Fruit fly (Drosophila melanogaster) whole organism: ENCODE data around the gene yellow-g.

Experiments
- CG8478 ChIP-seq: fragments of >200 bp; optimal IDR thresholded peaks from 2 replicates; lab custom pipeline; 2018; ENCODE audit warnings: inconsistent platforms
- Dll ChIP-seq: fragments of >200 bp; optimal IDR thresholded peaks from 2 replicates; lab custom pipeline; 2017
- EcR ChIP-seq, 2 experiments: fragments of >200 bp; optimal IDR thresholded peaks; 2 replicates each; lab custom pipeline; 2017; ENCODE audit warnings: missing biosample characterization in 2 of 2, missing genetic modification characterization in 2 of 2, missing genetic modification reagents in 2 of 2
- pan ChIP-seq: fragments of >200 bp; optimal IDR thresholded peaks from 2 replicates; lab custom pipeline; 2017
- psq ChIP-seq: fragments of >200 bp; optimal IDR thresholded peaks from 2 replicates; lab custom pipeline; 2017
- usp ChIP-seq: fragments of >200 bp; optimal IDR thresholded peaks from 2 replicates; lab custom pipeline; 2017; ENCODE audit warnings: missing biosample characterization, missing genetic modification characterization, mixed read lengths

The yellow-g gene

DNA sequence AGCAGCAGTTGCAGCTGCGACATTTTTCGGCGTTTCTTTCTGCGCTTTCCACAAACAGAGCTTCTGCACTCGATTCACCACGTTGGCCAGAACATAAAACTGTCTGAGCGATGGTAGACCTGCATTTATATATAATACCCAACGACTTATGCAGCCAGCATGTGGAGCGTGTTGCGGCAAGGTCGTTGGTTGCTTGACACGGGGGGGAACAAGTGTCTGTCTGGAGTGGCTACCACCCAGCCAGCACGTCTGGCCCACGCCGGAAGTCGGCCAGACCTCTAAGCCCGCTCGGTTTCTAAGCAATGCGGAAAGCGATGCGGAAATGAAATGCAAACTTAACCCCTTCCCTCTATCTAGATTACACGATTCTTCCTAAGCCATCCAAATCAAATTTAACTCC lies at the start of gene yellow-g:
TSS of gene yellow-g (minus strand) at position 101 of the 400 bp plus-strand sequence.
- TF ChIP-seq pan (no peak), CG8478 (lab: Kevin White, UChicago) (no peak), Dll (lab: Kevin White, UChicago) (no peak), psq (lab: Kevin White, UChicago) (no peak), usp (GFP tag; lab: Kevin White, UChicago) (no peak), EcR (GFP tag; optimal IDR thresholded peaks at IDR 0.05; lab: Kevin White, UChicago) (no peak)

- TF ChIP-seq EcR (GFP tag; optimal IDR thresholded peaks at IDR 0.05; lab: Kevin White, UChicago): no peak
- TF ChIP-seq CG8478 (lab: Kevin White, UChicago): no peak
- no peak for TF ChIP-seq psq (lab: Kevin White, UChicago)
- TF ChIP-seq usp (GFP tag; lab: Kevin White, UChicago): no peak
- no peak for TF ChIP-seq Dll (lab: Kevin White, UChicago)
- TF ChIP-seq pan: no peak
Measured at dm6 chr3L:2282506-2282905, 9.9 kb upstream of the yellow-g start, which contains the start of gene MsR2. MsR2 (plus strand) TSS chr3L:2282883.

DNA sequence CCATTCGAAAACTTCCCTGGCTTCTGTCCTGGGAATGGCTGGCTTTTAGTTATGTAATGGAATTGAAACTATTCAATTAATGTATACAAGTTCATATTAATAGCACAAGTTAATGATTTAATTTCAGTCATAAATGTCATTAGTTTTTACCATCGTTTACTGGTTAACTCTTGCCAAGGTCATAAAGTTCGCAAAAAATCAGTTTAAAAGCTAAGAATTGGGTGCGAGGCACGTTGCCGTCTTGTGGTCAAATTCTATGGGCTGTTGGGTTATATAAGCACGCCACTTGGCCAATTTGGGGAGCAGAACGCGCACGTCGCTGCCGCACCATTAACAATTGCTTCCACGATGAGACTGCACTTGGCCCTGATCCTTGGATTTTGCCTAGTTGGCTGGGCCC lies 3.7 kb upstream of the yellow-g start, which contains the start of gene yellow-g2:
TSS of gene yellow-g2 (plus strand) at position 301 of the 400 bp plus-strand sequence.
- TF ChIP-seq pan: no peak
- no peak for TF ChIP-seq usp (GFP tag; lab: Kevin White, UChicago)
- TF ChIP-seq psq (lab: Kevin White, UChicago): no peak
- no peak for TF ChIP-seq CG8478 (lab: Kevin White, UChicago)
- TF ChIP-seq Dll (lab: Kevin White, UChicago): no peak
- no peak for TF ChIP-seq EcR (GFP tag; optimal IDR thresholded peaks at IDR 0.05; lab: Kevin White, UChicago)

- TF ChIP-seq EcR (GFP tag; optimal IDR thresholded peaks at IDR 0.05; lab: Kevin White, UChicago) (no peak), CG8478 (lab: Kevin White, UChicago) (no peak), pan (no peak), Dll (lab: Kevin White, UChicago) (no peak), psq (lab: Kevin White, UChicago) (no peak), usp (GFP tag; lab: Kevin White, UChicago) (no peak)
Measured at dm6 chr3L:2273392-2273791, 823 bp upstream of the yellow-g start.

dm6 chr3L:2268525-2268924 lies 4.0 kb downstream of the yellow-g start, which contains the start of gene CG32302:
CG32302 (plus strand) TSS chr3L:2268825.
- no peak for TF ChIP-seq pan
- no peak for TF ChIP-seq usp (GFP tag; lab: Kevin White, UChicago)
- no peak for TF ChIP-seq CG8478 (lab: Kevin White, UChicago)
- TF ChIP-seq psq (lab: Kevin White, UChicago): no peak
- no peak for TF ChIP-seq EcR (GFP tag; optimal IDR thresholded peaks at IDR 0.05; lab: Kevin White, UChicago)
- TF ChIP-seq Dll (lab: Kevin White, UChicago): no peak

dm6 chr3L:2267558-2267957 lies 5.0 kb downstream of the yellow-g start, which contains the start of gene obst-I:
obst-I (plus strand) TSS chr3L:2267858.
- TF ChIP-seq EcR (GFP tag; optimal IDR thresholded peaks at IDR 0.05; lab: Kevin White, UChicago): no peak
- no peak for TF ChIP-seq psq (lab: Kevin White, UChicago)
- no peak for TF ChIP-seq Dll (lab: Kevin White, UChicago)

- TF ChIP-seq psq (lab: Kevin White, UChicago): no peak
- no peak for TF ChIP-seq CG8478 (lab: Kevin White, UChicago)
- no peak for TF ChIP-seq EcR (GFP tag; optimal IDR thresholded peaks at IDR 0.05; lab: Kevin White, UChicago)
- TF ChIP-seq pan: no peak
- TF ChIP-seq Dll (lab: Kevin White, UChicago): no peak
- no peak for TF ChIP-seq usp (GFP tag; lab: Kevin White, UChicago)
Measured at dm6 chr3L:2265692-2266444, 6.7 kb downstream of the yellow-g start, which contains the start of the genes ecd and CG13806. ecd (minus strand) TSS chr3L:2265857. CG13806 (plus strand) TSS chr3L:2266394.

dm6 chr3L:2262515-2262944 lies 10.0 kb downstream of the yellow-g start, which contains the start of the genes oxt and CG13807:
oxt (minus strand) TSS chr3L:2262664.
CG13807 (plus strand) TSS chr3L:2262919.
- TF ChIP-seq psq (lab: Kevin White, UChicago): no peak
- TF ChIP-seq CG8478 (lab: Kevin White, UChicago): no peak
- no peak for TF ChIP-seq usp (GFP tag; lab: Kevin White, UChicago)
- TF ChIP-seq Dll (lab: Kevin White, UChicago): no peak
- no peak for TF ChIP-seq pan
- no peak for TF ChIP-seq EcR (GFP tag; optimal IDR thresholded peaks at IDR 0.05; lab: Kevin White, UChicago)

- TF ChIP-seq psq (lab: Kevin White, UChicago) (no peak), Dll (lab: Kevin White, UChicago) (no peak), EcR (GFP tag; optimal IDR thresholded peaks at IDR 0.05; lab: Kevin White, UChicago) (no peak), usp (GFP tag; lab: Kevin White, UChicago) (no peak), CG8478 (lab: Kevin White, UChicago) (no peak), pan (no peak)
Measured at dm6 chr3L:2261282-2261681, 11.3 kb downstream of the yellow-g start.

- TF ChIP-seq Dll (lab: Kevin White, UChicago) (no peak), CG8478 (lab: Kevin White, UChicago) (no peak), psq (lab: Kevin White, UChicago) (no peak), EcR (GFP tag; optimal IDR thresholded peaks at IDR 0.05; lab: Kevin White, UChicago) (no peak)
Measured at dm6 chr3L:2257412-2257862, 15.1 kb downstream of the yellow-g start, which contains the start of the genes CG1275 and Elp5. CG1275 (minus strand) TSS chr3L:2257423. Elp5 (plus strand) TSS chr3L:2257456.

- TF ChIP-seq pan (no peak), Dll (lab: Kevin White, UChicago) (no peak), CG8478 (lab: Kevin White, UChicago) (no peak), psq (lab: Kevin White, UChicago) (no peak), EcR (GFP tag; optimal IDR thresholded peaks at IDR 0.05; lab: Kevin White, UChicago) (no peak), usp (GFP tag; lab: Kevin White, UChicago) (no peak)
Measured at dm6 chr3L:2256422-2257172, 16.0 kb downstream of the yellow-g start.
